Worm (Caenorhabditis elegans): ENCODE results near the gene cdr-4.

- TF ChIP-seq W03F9.2 (tag; optimal IDR thresholded peaks at IDR 0.05) (no peak), dao-5 (tag; optimal IDR thresholded peaks at IDR 0.05) (no peak)
These were observed 10.9 kb downstream of the cdr-4 start, which contains the start of gene K01D12.5 for ce11 chrV:12397545-12397944.

Data from whole organism, L4/young adult.